Fruit fly (Drosophila melanogaster) whole organism, adult: ENCODE data around the gene CG6295.

Experiments
- CG33017 ChIP-seq: fragments of 200-800 bp; sonication (Bioruptor generic); optimal IDR thresholded peaks from 2 replicates; lab custom pipeline; 2018; ENCODE audit warnings: missing biosample characterization, mild to moderate bottlenecking, missing genetic modification characterization, moderate library complexity
- CG7101 ChIP-seq: fragments of 200-800 bp; sonication (Bioruptor generic); optimal IDR thresholded peaks from 2 replicates; lab custom pipeline; 2018; ENCODE audit warnings: missing biosample characterization, mild to moderate bottlenecking, missing genetic modification characterization, moderate library complexity
- Mnt ChIP-seq: fragments of 200-800 bp; sonication (Bioruptor generic); optimal IDR thresholded peaks from 2 replicates; lab custom pipeline; 2016; ENCODE audit warnings: missing biosample characterization, mild to moderate bottlenecking, missing genetic modification characterization
- bab1 ChIP-seq: fragments of 200-800 bp; sonication (Bioruptor generic); optimal IDR thresholded peaks from 3 replicates; lab custom pipeline; 2019; ENCODE audit warnings: missing biosample characterization, mild to moderate bottlenecking, missing genetic modification characterization, moderate library complexity
- ovo ChIP-seq: fragments of 200-800 bp; sonication (Bioruptor generic); optimal IDR thresholded peaks from 2 replicates; lab custom pipeline; 2016; ENCODE audit warnings: missing biosample characterization, missing genetic modification characterization
- tj ChIP-seq: fragments of 200-800 bp; sonication (Bioruptor generic); optimal IDR thresholded peaks from 3 replicates; lab custom pipeline; 2017; ENCODE audit warnings: missing biosample characterization, mild to moderate bottlenecking, missing genetic modification characterization, moderate library complexity

dm6 chr3R:26966794-26967323, 40.0 kb downstream of the CG6295 start, which contains the start of gene CG5521:
- no peak for TF ChIP-seq CG7101
- TF ChIP-seq Mnt (GFP tag; lab: Kevin White, UChicago) = peak; percentile 23
- peak; percentile 15 for TF ChIP-seq tj
- TF ChIP-seq bab1 = peak; percentile 10
- no peak for TF ChIP-seq CG33017 (tag; lab: Kevin White, UChicago)
- TF ChIP-seq ovo (GFP tag; lab: Kevin White, UChicago) = no peak
